Fruit fly (Drosophila melanogaster) whole organism, embryonic: ENCODE measurements around the gene Rbp6.

Source experiments
- ATbp ChIP-seq: fragments of 200-800 bp; sonication (Bioruptor generic); optimal IDR thresholded peaks from 2 replicates; lab custom pipeline; 2017; ENCODE audit warnings: missing biosample characterization, mild to moderate bottlenecking, missing genetic modification characterization, missing genetic modification reagents
- CG10209 ChIP-seq: fragments of 200-800 bp; sonication (Bioruptor generic); optimal IDR thresholded peaks from 3 replicates; lab custom pipeline; 2017; ENCODE audit warnings: missing biosample characterization, mild to moderate bottlenecking, missing genetic modification characterization, missing genetic modification reagents
- CG10274 ChIP-seq: fragments of 200-800 bp; sonication (Bioruptor generic); optimal IDR thresholded peaks from 3 replicates; lab custom pipeline; 2017; ENCODE audit warnings: missing biosample characterization, mild to moderate bottlenecking, missing genetic modification characterization
- CG10462 ChIP-seq: fragments of 200-800 bp; sonication (Bioruptor generic); optimal IDR thresholded peaks from 2 replicates; lab custom pipeline; 2016; ENCODE audit warnings: missing biosample characterization, missing genetic modification characterization
- CG11456 ChIP-seq: fragments of 200-800 bp; sonication (Bioruptor generic); IDR thresholded peaks from 3 replicates; pipeline ENCODE4 v1.3.6; 2022; ENCODE audit warnings: missing biosample characterization, missing genetic modification characterization
- CG1603 ChIP-seq: fragments of 200-800 bp; sonication (Bioruptor generic); optimal IDR thresholded peaks from 2 replicates; lab custom pipeline; 2019; ENCODE audit warnings: missing biosample characterization, mild to moderate bottlenecking, missing genetic modification characterization, moderate library complexity
- CG16779 ChIP-seq: fragments of 200-800 bp; sonication (Bioruptor generic); IDR thresholded peaks from 2 replicates; pipeline ENCODE4 v1.3.6; 2022; ENCODE audit warnings: missing biosample characterization, missing genetic modification characterization
- CG17361 ChIP-seq: fragments of 200-800 bp; sonication (Bioruptor generic); IDR thresholded peaks from 3 replicates; pipeline ENCODE4 v1.3.6; 2022; ENCODE audit warnings: missing biosample characterization, missing genetic modification characterization
- CG18011 ChIP-seq: fragments of 200-800 bp; sonication (Bioruptor generic); optimal IDR thresholded peaks from 2 replicates; lab custom pipeline; 2017; ENCODE audit warnings: missing biosample characterization, missing genetic modification characterization, mild to moderate bottlenecking, moderate library complexity, missing genotype
- CG2199 ChIP-seq: fragments of 200-800 bp; sonication (Bioruptor generic); IDR thresholded peaks from 3 replicates; pipeline ENCODE4 v1.3.6; 2022; ENCODE audit warnings: missing biosample characterization, missing genetic modification characterization
- CG33557 ChIP-seq: fragments of 200-800 bp; sonication (Bioruptor generic); optimal IDR thresholded peaks from 2 replicates; lab custom pipeline; 2019; ENCODE audit warnings: missing biosample characterization, mild to moderate bottlenecking, missing genetic modification characterization, moderate library complexity
- CG4282 ChIP-seq: fragments of 200-800 bp; sonication (Bioruptor generic); optimal IDR thresholded peaks from 2 replicates; lab custom pipeline; 2016; ENCODE audit warnings: missing biosample characterization, missing genetic modification characterization
- CG4730 ChIP-seq: fragments of 200-800 bp; sonication (Bioruptor generic); IDR thresholded peaks from 2 replicates; pipeline ENCODE4 v1.3.6; 2022; ENCODE audit warnings: missing biosample characterization, missing genetic modification characterization
- CG6654 ChIP-seq: fragments of 200-800 bp; sonication (Bioruptor generic); optimal IDR thresholded peaks from 2 replicates; lab custom pipeline; 2017; ENCODE audit warnings: missing biosample characterization, mild to moderate bottlenecking, missing genetic modification characterization
- CG8281 ChIP-seq: fragments of 200-800 bp; sonication (Bioruptor generic); optimal IDR thresholded peaks from 2 replicates; lab custom pipeline; 2018; ENCODE audit warnings: missing biosample characterization, mild to moderate bottlenecking, missing genetic modification characterization, moderate library complexity
- CG8924 ChIP-seq: fragments of 200-800 bp; optimal IDR thresholded peaks from 3 replicates; lab custom pipeline; 2019; ENCODE audit warnings: missing biosample characterization, mild to moderate bottlenecking, missing genetic modification characterization, moderate library complexity
- CG9727 ChIP-seq: fragments of 200-800 bp; sonication (Bioruptor generic); optimal IDR thresholded peaks from 3 replicates; lab custom pipeline; 2017; ENCODE audit warnings: missing biosample characterization, mild to moderate bottlenecking, missing genetic modification characterization
- Chrac-16 ChIP-seq: fragments of 200-800 bp; sonication (Bioruptor generic); optimal IDR thresholded peaks from 3 replicates; lab custom pipeline; 2016; ENCODE audit warnings: missing biosample characterization, missing genetic modification characterization
- Dek ChIP-seq: fragments of 200-800 bp; sonication (Bioruptor generic); optimal IDR thresholded peaks from 3 replicates; lab custom pipeline; 2019; ENCODE audit warnings: missing biosample characterization, mild to moderate bottlenecking, missing genetic modification characterization, moderate library complexity
- Drgx ChIP-seq: fragments of 200-800 bp; sonication (Bioruptor generic); IDR thresholded peaks from 2 replicates; pipeline ENCODE4 v1.3.6; 2022; ENCODE audit warnings: missing biosample characterization, missing genetic modification characterization
- GATAe ChIP-seq: fragments of 200-800 bp; sonication (Bioruptor generic); conservative IDR thresholded peaks from 2 replicates; pipeline ENCODE4 v1.3.6; 2022; ENCODE audit warnings: missing biosample characterization, missing genetic modification characterization
- H15 ChIP-seq: fragments of 200-800 bp; sonication (Bioruptor generic); IDR thresholded peaks from 3 replicates; pipeline ENCODE4 v1.3.6; 2022; ENCODE audit warnings: missing biosample characterization, missing genetic modification characterization
- Hsf ChIP-seq: fragments of 200-800 bp; sonication (Bioruptor generic); optimal IDR thresholded peaks from 3 replicates; lab custom pipeline; 2016; ENCODE audit warnings: missing biosample characterization, missing genetic modification characterization
- Jarid2 ChIP-seq: fragments of 200-800 bp; sonication (Bioruptor generic); optimal IDR thresholded peaks from 3 replicates; lab custom pipeline; 2017; ENCODE audit warnings: mild to moderate bottlenecking, missing biosample characterization, missing genetic modification reagents, missing genetic modification characterization
- Lhr ChIP-seq: fragments of 200-800 bp; sonication (Bioruptor generic); optimal IDR thresholded peaks from 3 replicates; lab custom pipeline; 2017; ENCODE audit warnings: mild to moderate bottlenecking, missing biosample characterization, missing genetic modification reagents, missing genetic modification characterization
- NC2α ChIP-seq: fragments of 200-800 bp; sonication (Bioruptor generic); optimal IDR thresholded peaks from 2 replicates; lab custom pipeline; 2016; ENCODE audit warnings: missing biosample characterization, missing genetic modification characterization
- Nf-YC ChIP-seq: fragments of 200-800 bp; optimal IDR thresholded peaks from 3 replicates; lab custom pipeline; 2019; ENCODE audit warnings: missing biosample characterization, mild to moderate bottlenecking, missing genetic modification characterization, moderate library complexity
- Poxn ChIP-seq: fragments of 200-800 bp; sonication (Bioruptor generic); IDR thresholded peaks from 2 replicates; pipeline ENCODE4 v1.3.6; 2022; ENCODE audit warnings: missing biosample characterization, missing genetic modification characterization
- Vsx1 ChIP-seq: fragments of 200-800 bp; sonication (Bioruptor generic); optimal IDR thresholded peaks from 2 replicates; lab custom pipeline; 2017; ENCODE audit warnings: missing biosample characterization, mild to moderate bottlenecking, missing genetic modification characterization, missing genetic modification reagents
- Xbp1 ChIP-seq: fragments of 200-800 bp; sonication (Bioruptor generic); optimal IDR thresholded peaks from 3 replicates; lab custom pipeline; 2016; ENCODE audit warnings: missing biosample characterization, mild to moderate bottlenecking, missing genetic modification characterization
- al ChIP-seq: fragments of 200-800 bp; sonication (Bioruptor generic); IDR thresholded peaks from 2 replicates; pipeline ENCODE4 v1.3.6; 2022; ENCODE audit warnings: missing biosample characterization, missing genetic modification characterization
- amos ChIP-seq: fragments of 200-800 bp; sonication (Bioruptor generic); IDR thresholded peaks from 2 replicates; pipeline ENCODE4 v1.3.6; 2022; ENCODE audit warnings: missing biosample characterization, missing genetic modification characterization; ENCODE audit not compliant: partially characterized antibody
- az2 ChIP-seq: fragments of 200-800 bp; sonication (Bioruptor generic); optimal IDR thresholded peaks from 3 replicates; lab custom pipeline; 2016; ENCODE audit warnings: missing biosample characterization, missing genetic modification characterization
- cas ChIP-seq: fragments of 200-800 bp; sonication (Bioruptor generic); IDR thresholded peaks from 2 replicates; pipeline ENCODE4 v1.3.6; 2022; ENCODE audit warnings: missing biosample characterization, missing genetic modification characterization
- dm ChIP-seq: fragments of 200-800 bp; sonication (Bioruptor generic); optimal IDR thresholded peaks from 3 replicates; lab custom pipeline; 2016; ENCODE audit warnings: missing biosample characterization, missing genetic modification characterization
- ewg ChIP-seq: fragments of 200-800 bp; sonication (Bioruptor generic); optimal IDR thresholded peaks from 3 replicates; lab custom pipeline; 2017; ENCODE audit warnings: mild to moderate bottlenecking, missing biosample characterization, missing genetic modification reagents, missing genetic modification characterization
- gfzf ChIP-seq: fragments of 200-800 bp; sonication (Bioruptor generic); optimal IDR thresholded peaks from 2 replicates; lab custom pipeline; 2016; ENCODE audit warnings: missing biosample characterization, mild to moderate bottlenecking, missing genetic modification characterization, moderate library complexity
- gsb ChIP-seq: fragments of 200-800 bp; sonication (Bioruptor generic); IDR thresholded peaks from 2 replicates; pipeline ENCODE4 v1.3.6; 2022; ENCODE audit warnings: missing biosample characterization, missing genetic modification characterization
- klu ChIP-seq: fragments of 200-800 bp; sonication (Bioruptor generic); IDR thresholded peaks from 2 replicates; pipeline ENCODE4 v1.3.6; 2022; ENCODE audit warnings: missing biosample characterization, missing genetic modification characterization
- onecut ChIP-seq: fragments of 200-800 bp; sonication (Bioruptor generic); IDR thresholded peaks from 2 replicates; pipeline ENCODE4 v1.3.6; 2022; ENCODE audit warnings: missing biosample characterization, missing genetic modification characterization
- otp ChIP-seq: fragments of 200-800 bp; sonication (Bioruptor generic); IDR thresholded peaks from 3 replicates; pipeline ENCODE4, ENCODE4 v1.3.6; 2022; ENCODE audit warnings: missing biosample characterization, missing genetic modification characterization
- p53 ChIP-seq: fragments of 200-800 bp; sonication (Bioruptor generic); optimal IDR thresholded peaks from 2 replicates; lab custom pipeline; 2016; ENCODE audit warnings: missing biosample characterization, missing genetic modification characterization
- pan ChIP-seq, 4 experiments: fragments of >200 bp in 3 of 4; fragments of 200-800 bp in 1 of 4; sonication (Bioruptor generic) in 1 of 4; optimal IDR thresholded peaks in 3 of 4; IDR thresholded peaks in 1 of 4; 2 replicates each; pipeline versions ENCODE4 v1.3.6 to Lab custom; 2017 to 2022; ENCODE audit warnings: missing biosample characterization in 2 of 4, missing genetic modification characterization in 2 of 4, mixed read lengths in 1 of 4
- slbo ChIP-seq: fragments of 200-800 bp; sonication (Bioruptor generic); IDR thresholded peaks from 2 replicates; pipeline ENCODE4 v1.3.6; 2022; ENCODE audit warnings: missing biosample characterization, missing genetic modification characterization
- sug ChIP-seq: fragments of 200-800 bp; optimal IDR thresholded peaks from 2 replicates; lab custom pipeline; 2019; ENCODE audit warnings: missing biosample characterization, mild to moderate bottlenecking, missing genetic modification characterization, moderate library complexity
- wdn ChIP-seq: fragments of 200-800 bp; sonication (Bioruptor generic); IDR thresholded peaks from 2 replicates; pipeline ENCODE4 v1.3.6; 2022; ENCODE audit warnings: missing biosample characterization, missing genetic modification characterization
- zen2 ChIP-seq: fragments of 200-800 bp; sonication (Bioruptor generic); IDR thresholded peaks from 3 replicates; pipeline ENCODE4 v1.3.6; 2022; ENCODE audit warnings: missing biosample characterization, missing genetic modification characterization; ENCODE audit not compliant: partially characterized antibody
- zf30C ChIP-seq: fragments of 200-800 bp; sonication (Bioruptor generic); optimal IDR thresholded peaks from 3 replicates; lab custom pipeline; 2018; ENCODE audit warnings: missing biosample characterization, mild to moderate bottlenecking, missing genetic modification characterization

Gene Rbp6

DNA sequence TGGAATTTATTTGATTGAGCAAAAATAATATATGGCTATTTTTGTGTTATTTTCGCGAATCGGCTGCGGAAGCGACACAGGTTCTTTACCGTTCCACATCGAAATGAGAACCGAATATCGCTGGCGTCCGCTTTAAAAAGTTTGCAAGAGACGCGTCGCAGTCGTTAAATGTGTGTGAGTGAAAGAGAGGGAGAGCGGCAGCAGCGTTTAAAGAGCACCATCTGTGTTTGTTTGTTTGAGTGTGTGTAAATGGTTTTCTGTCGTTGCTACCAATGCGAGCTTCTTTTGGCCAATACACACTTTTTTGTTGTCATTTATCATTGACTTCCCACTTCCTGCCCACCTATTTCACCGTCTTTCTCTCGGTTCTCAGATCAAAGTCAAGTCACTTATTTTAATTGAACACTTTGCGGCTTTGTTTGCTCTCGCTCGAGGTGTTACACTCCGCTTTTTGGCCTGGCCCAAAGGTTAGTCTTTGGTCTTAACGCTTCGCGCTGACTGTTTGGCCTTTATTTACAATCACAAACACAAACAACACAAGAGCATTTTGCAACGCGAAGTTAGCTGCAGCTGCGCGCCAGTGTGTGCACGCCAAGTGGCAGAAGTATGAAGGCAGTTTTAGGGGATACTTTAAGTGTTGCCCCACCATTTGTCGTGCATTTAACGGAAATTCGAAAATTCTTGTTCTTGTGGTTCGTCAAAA is 225.8 kb downstream of the Rbp6 start, which contains the start of gene CG3764 (continued):
- TF ChIP-seq pan (optimal IDR thresholded peaks at IDR 0.05; lab: Kevin White, UChicago) = no peak
- peak in 1 of 2 experiments; percentile 71 for TF ChIP-seq pan (GFP tag; optimal IDR thresholded peaks at IDR 0.05 in 1 of 2, IDR thresholded peaks at IDR 0.05 in 1 of 2)
- no peak for TF ChIP-seq CG16779 (GFP tag; lab: Robert Waterston, UW)
- peak; percentile 24 for TF ChIP-seq Chrac-16 (GFP tag; lab: Kevin White, UChicago)
- peak; percentile 63 for TF ChIP-seq dm (GFP tag; lab: Kevin White, UChicago)
- TF ChIP-seq Drgx (GFP tag; lab: Robert Waterston, UW) = 0 out of 2 replicates have a peak, but pooled peaks have one; percentile 6
- no peak for TF ChIP-seq CG2199 (GFP tag; lab: Robert Waterston, UW)
- TF ChIP-seq zen2 (GFP tag; lab: Robert Waterston, UW) = no peak
- peak; percentile 53 for TF ChIP-seq NC2α (GFP tag; lab: Kevin White, UChicago)
- TF ChIP-seq CG33557 = peak; percentile 82
- TF ChIP-seq Poxn = no peak
- peak; percentile 33 for TF ChIP-seq az2 (GFP tag; lab: Kevin White, UChicago)
- no peak for TF ChIP-seq zf30C
- TF ChIP-seq Hsf (GFP tag; lab: Kevin White, UChicago) = peak; percentile 37
- peak; percentile 72 for TF ChIP-seq CG4282 (GFP tag; lab: Kevin White, UChicago)
- TF ChIP-seq Vsx1 (GFP tag; lab: Kevin White, UChicago) = peak; percentile 72
- TF ChIP-seq klu (GFP tag; lab: Robert Waterston, UW) = no peak
- peak; percentile 28 for TF ChIP-seq CG6654 (GFP tag; lab: Kevin White, UChicago)
- no peak for TF ChIP-seq al
- peak; percentile 56 for TF ChIP-seq Jarid2 (GFP tag; lab: Kevin White, UChicago)
- TF ChIP-seq CG10462 (GFP tag; lab: Kevin White, UChicago) = peak; percentile 37
- peak; percentile 61; the same call in 1 of the 3 replicates for TF ChIP-seq H15 (GFP tag; lab: Robert Waterston, UW)
- TF ChIP-seq Nf-YC (tag; lab: Kevin White, UChicago) = peak; percentile 78
- TF ChIP-seq Lhr (GFP tag; lab: Kevin White, UChicago) = peak; percentile 91
- TF ChIP-seq CG1603 (tag; lab: Kevin White, UChicago) = peak; percentile 92
- TF ChIP-seq CG10209 = peak; percentile 86
- TF ChIP-seq amos (GFP tag; lab: Robert Waterston, UW) = peak; percentile 45; the same call in 1 of the 2 replicates
- TF ChIP-seq Dek (tag; lab: Kevin White, UChicago) = peak; percentile 76
- TF ChIP-seq gsb = peak; percentile 63; the same call in 1 of the 2 replicates
- peak; percentile 68 for TF ChIP-seq CG17361
- peak; percentile 77 for TF ChIP-seq p53 (GFP tag; lab: Kevin White, UChicago)
- TF ChIP-seq sug (tag; lab: Kevin White, UChicago) = peak; percentile 80
- peak; percentile 78 for TF ChIP-seq CG8924 (tag; lab: Kevin White, UChicago)
- TF ChIP-seq CG11456 (GFP tag; lab: Robert Waterston, UW) = peak; percentile 75; the same call in 2 of the 3 replicates
- peak; percentile 72 for TF ChIP-seq gfzf (GFP tag; lab: Kevin White, UChicago)
- peak; percentile 84 for TF ChIP-seq CG9727 (GFP tag; lab: Kevin White, UChicago)
- peak; percentile 46 for TF ChIP-seq CG18011 (GFP tag; lab: Kevin White, UChicago)
- TF ChIP-seq onecut (GFP tag; lab: Robert Waterston, UW) = peak; percentile 72
- peak; percentile 100 for TF ChIP-seq ewg
- TF ChIP-seq CG10274 (GFP tag; lab: Kevin White, UChicago) = peak; percentile 67
- TF ChIP-seq ATbp (GFP tag; lab: Kevin White, UChicago) = peak; percentile 91
- TF ChIP-seq CG4730 (GFP tag; lab: Robert Waterston, UW) = no peak
- peak; percentile 56 for TF ChIP-seq Xbp1 (GFP tag; lab: Kevin White, UChicago)
- TF ChIP-seq slbo (GFP tag; lab: Robert Waterston, UW) = peak; percentile 60
- no peak for TF ChIP-seq cas
- peak; percentile 34; the same call in 1 of the 2 replicates for TF ChIP-seq wdn (GFP tag; lab: Robert Waterston, UW)
- TF ChIP-seq otp = peak; percentile 65; the same call in 1 of the 3 replicates
- TF ChIP-seq CG8281 (tag; lab: Kevin White, UChicago) = peak; percentile 60
- no peak for TF ChIP-seq GATAe
